Worm (Caenorhabditis elegans) whole organism, mixed stage, embryonic: ENCODE data around the gene F15B9.8.

Experiments
- ces-1 ChIP-seq: fragments of 150-350 bp; optimal IDR thresholded peaks from 2 replicates; lab custom pipeline; 2014; ENCODE audit warnings: missing biosample characterization, missing genetic modification reagents, missing genetic modification characterization
- elt-1 ChIP-seq: sonication (generic microtip); optimal IDR thresholded peaks from 2 replicates; lab custom pipeline; 2017; ENCODE audit warnings: missing genetic modification characterization, mild to moderate bottlenecking, missing compliant biosample characterization, antibody characterized with exemption, moderate library complexity, borderline replicate concordance; ENCODE audit not compliant: insufficient read depth
- elt-3 ChIP-seq: fragments of 150-350 bp; optimal IDR thresholded peaks from 2 replicates; lab custom pipeline; 2014; ENCODE audit warnings: missing biosample characterization, missing genetic modification characterization
- lsy-2 ChIP-seq: fragments of 150-350 bp; optimal IDR thresholded peaks from 2 replicates; lab custom pipeline; 2014; ENCODE audit warnings: missing biosample characterization, missing genetic modification characterization
- nhr-12 ChIP-seq: fragments of 150-350 bp; optimal IDR thresholded peaks from 2 replicates; lab custom pipeline; 2014; ENCODE audit warnings: missing biosample characterization, missing genetic modification characterization
- nhr-237 ChIP-seq: fragments of 150-350 bp; optimal IDR thresholded peaks from 2 replicates; lab custom pipeline; 2014; ENCODE audit warnings: missing biosample characterization, missing genetic modification characterization
- nhr-28 ChIP-seq: fragments of 150-350 bp; optimal IDR thresholded peaks from 2 replicates; lab custom pipeline; 2014; ENCODE audit warnings: missing biosample characterization, missing genetic modification characterization
- unc-62 ChIP-seq: fragments of 150-350 bp; optimal IDR thresholded peaks from 2 replicates; lab custom pipeline; 2014; ENCODE audit warnings: missing biosample characterization, missing genetic modification reagents, missing genetic modification characterization
- ztf-11 ChIP-seq: fragments of 150-350 bp; optimal IDR thresholded peaks from 2 replicates; lab custom pipeline; 2014; ENCODE audit warnings: missing biosample characterization, missing genetic modification characterization

- TF ChIP-seq elt-3 (tag; lab: Kevin White, UChicago): no peak
- TF ChIP-seq nhr-28 (tag; lab: Kevin White, UChicago): no peak
- TF ChIP-seq ztf-11 (tag; lab: Kevin White, UChicago): no peak
- no peak for TF ChIP-seq ces-1 (GFP tag; lab: Kevin White, UChicago)
- no peak for TF ChIP-seq unc-62 (GFP tag; lab: Kevin White, UChicago)
- TF ChIP-seq elt-1 (tag; lab: Kevin White, UChicago): no peak
- no peak for TF ChIP-seq lsy-2 (tag; lab: Kevin White, UChicago)
- no peak for TF ChIP-seq nhr-12 (tag; lab: Kevin White, UChicago)
- no peak for TF ChIP-seq nhr-237 (tag; lab: Kevin White, UChicago)
These were observed 33.2 kb downstream of the F15B9.8 start for ce11 chrV:13021540-13021939.
